Worm (Caenorhabditis elegans): Measurements from ENCODE around the gene M106.2.

M106.2 gene

DNA sequence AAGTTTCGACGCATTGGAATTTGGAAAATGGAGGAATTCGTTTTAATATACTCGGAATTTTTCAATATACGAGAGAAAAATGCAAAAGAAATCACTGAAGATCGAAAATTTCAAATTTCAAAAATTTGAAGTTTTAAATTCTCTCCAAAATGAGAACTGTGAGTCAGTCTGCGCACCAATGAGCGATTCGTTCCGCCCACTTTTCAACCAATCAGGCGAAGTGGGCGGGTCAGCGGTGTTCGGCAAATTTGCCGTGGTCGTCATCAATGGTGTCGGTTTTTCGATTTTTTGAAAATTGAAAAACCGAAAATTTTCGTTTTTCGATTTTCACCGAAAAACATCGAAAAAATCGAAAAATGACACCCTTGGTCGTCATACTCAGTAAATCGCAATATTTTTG lies 11.3 kb downstream of the M106.2 start:
- TF ChIP-seq madf-8 (GFP tag; conservative IDR thresholded peaks at IDR 0.05) (no peak), nfyb-1 (GFP tag; IDR thresholded peaks at IDR 0.05) (peak; percentile 30; the same call in 1 of the 2 replicates)

DNA sequence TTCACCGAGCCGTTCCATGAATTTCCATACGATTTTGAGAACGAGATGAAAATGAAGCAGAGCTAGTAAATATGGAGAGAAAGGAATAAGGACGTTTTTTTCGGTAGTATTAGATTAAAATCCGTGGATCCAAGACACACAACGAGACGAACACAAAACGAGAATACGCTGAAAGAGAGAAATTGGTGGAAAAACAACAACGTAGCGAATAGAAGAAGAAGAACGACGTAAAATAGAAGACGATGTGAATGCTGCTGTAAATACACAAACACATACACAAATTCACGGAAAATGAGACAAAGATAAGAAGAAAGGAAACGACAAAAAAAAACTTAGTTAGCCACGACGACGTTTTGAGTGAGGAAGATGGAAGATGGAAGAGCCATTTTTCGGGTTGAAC lies 15.1 kb downstream of the M106.2 start:
- TF ChIP-seq nfya-2 (GFP tag; IDR thresholded peaks at IDR 0.05) = no peak
- TF ChIP-seq attf-3 (GFP tag; conservative IDR thresholded peaks at IDR 0.05) = no peak
- no peak for TF ChIP-seq hmg-20 (GFP tag; IDR thresholded peaks at IDR 0.05)
- no peak for TF ChIP-seq zim-3 (tag; optimal IDR thresholded peaks at IDR 0.05)
- TF ChIP-seq sea-2 (GFP tag; IDR thresholded peaks at IDR 0.05) = no peak
- TF ChIP-seq rcor-1 (GFP tag; IDR thresholded peaks at IDR 0.05) = no peak

DNA sequence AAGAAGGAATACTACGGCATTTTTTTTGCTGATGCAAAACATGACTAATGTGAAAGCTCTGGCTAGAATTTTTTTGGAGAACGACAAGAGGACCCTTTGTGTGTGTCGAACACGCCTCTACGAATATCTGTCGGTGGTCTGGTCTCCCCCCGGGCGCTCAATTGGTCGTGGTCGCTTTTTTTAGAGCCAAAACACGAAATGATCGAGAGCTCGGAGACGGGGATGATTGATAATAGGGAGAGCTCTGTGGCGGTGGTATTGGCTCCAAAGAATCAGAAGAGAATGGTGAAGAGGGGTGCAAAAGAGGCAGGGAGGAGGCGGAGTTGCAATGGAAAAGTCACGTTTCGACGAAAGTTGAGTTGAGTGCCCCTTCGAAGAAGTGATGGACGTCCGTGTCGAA lies 20.2 kb downstream of the M106.2 start:
- TF ChIP-seq madf-3 (GFP tag; IDR thresholded peaks at IDR 0.05) = no peak
- TF ChIP-seq zfh-2 (GFP tag; conservative IDR thresholded peaks at IDR 0.05) = peak; percentile 54
- no peak for TF ChIP-seq hmg-20 (GFP tag; IDR thresholded peaks at IDR 0.05)
- TF ChIP-seq Y56A3A.18 (GFP tag; IDR thresholded peaks at IDR 0.05) = no peak
- TF ChIP-seq ztf-26 (tag; optimal IDR thresholded peaks at IDR 0.05) = no peak
- no peak for TF ChIP-seq let-526 (GFP tag; IDR thresholded peaks at IDR 0.05)
- no peak for TF ChIP-seq attf-3 (GFP tag; conservative IDR thresholded peaks at IDR 0.05)
- TF ChIP-seq egrh-3 (GFP tag; IDR thresholded peaks at IDR 0.05) = no peak

DNA sequence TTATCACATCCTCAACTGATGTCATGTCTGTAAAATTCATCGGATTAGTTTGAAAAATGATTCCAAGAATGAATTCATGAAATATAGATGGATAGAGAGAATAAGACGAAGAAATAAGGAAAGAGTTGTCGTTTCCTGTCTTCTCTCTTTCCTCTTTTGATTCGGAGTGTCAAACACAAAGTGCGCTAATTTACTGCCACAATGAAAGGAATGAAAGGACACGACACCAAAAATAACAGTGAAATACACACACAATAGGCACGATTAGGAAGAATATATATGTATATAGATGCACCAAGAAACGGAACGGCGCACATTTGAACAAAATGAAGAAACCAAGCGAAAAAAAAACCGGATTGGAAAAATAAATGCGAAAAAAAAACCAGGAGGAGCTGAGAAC lies 20.7 kb downstream of the M106.2 start, which contains the start of gene VM106R.1:
VM106R.1 (minus strand) TSS at position 101 of the 400 bp plus-strand sequence.
- TF ChIP-seq F37B4.10 (GFP tag; IDR thresholded peaks at IDR 0.05) (no peak), ztf-26 (tag; optimal IDR thresholded peaks at IDR 0.05) (no peak), him-1 (tag; optimal IDR thresholded peaks at IDR 0.05) (no peak), zfh-2 (GFP tag; conservative IDR thresholded peaks at IDR 0.05) (no peak), dox-1 (GFP tag; IDR thresholded peaks at IDR 0.05) (no peak), ztf-18 (tag; optimal IDR thresholded peaks at IDR 0.05) (no peak), die-1 (tag; optimal IDR thresholded peaks at IDR 0.05) (no peak), F49E8.2 (tag; optimal IDR thresholded peaks at IDR 0.05; ENCODE audit: insufficient read depth) (no peak), sea-2 (GFP tag; IDR thresholded peaks at IDR 0.05) (no peak)

DNA sequence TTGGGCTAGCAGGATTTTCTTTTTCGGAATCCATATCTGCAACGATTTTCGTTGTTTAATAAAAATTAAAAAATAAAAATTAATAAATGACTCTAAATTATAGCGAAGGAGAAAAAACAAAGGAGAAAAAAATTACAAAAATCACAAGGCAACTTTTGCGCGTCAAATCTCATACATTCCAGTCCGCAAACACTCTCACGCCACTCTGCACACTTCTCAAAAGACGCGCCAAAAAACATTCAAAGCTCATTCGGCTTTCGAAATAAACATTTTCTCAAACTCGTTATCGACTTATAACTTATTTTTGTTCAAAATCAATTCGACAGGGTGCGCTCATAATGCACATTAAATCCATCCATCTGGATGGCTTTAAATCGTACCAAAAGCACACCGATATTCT lies 25.8 kb downstream of the M106.2 start, which contains the start of the genes R06F6.12 and mix-1:
R06F6.12 (minus strand) TSS at position 36 of the 400 bp plus-strand sequence.
mix-1 (plus strand) TSS at position 201 of the 400 bp plus-strand sequence.
- TF ChIP-seq hrde-1 (tag; optimal IDR thresholded peaks at IDR 0.05; ENCODE audit: borderline replicate concordance) (no peak), mel-28 (tag; optimal IDR thresholded peaks at IDR 0.05; ENCODE audit: borderline replicate concordance) (no peak), attf-3 (GFP tag; conservative IDR thresholded peaks at IDR 0.05) (peak; percentile 33; the same call in 1 of the 2 replicates), dpl-1 (GFP tag; optimal IDR thresholded peaks at IDR 0.05) (peak; percentile 81), snpc-1.3 (tag; optimal IDR thresholded peaks at IDR 0.05; ENCODE audit: insufficient read depth) (peak; percentile 10), mcd-1 (GFP tag; IDR thresholded peaks at IDR 0.05) (peak; percentile 62), F23B12.7 (tag; optimal IDR thresholded peaks at IDR 0.05; ENCODE audit: insufficient read depth) (peak; percentile 8), T07F8.4 (tag; optimal IDR thresholded peaks at IDR 0.05) (no peak), lin-35 (GFP tag; optimal IDR thresholded peaks at IDR 0.05) (peak in 1 of 3 experiments; percentile 81), rec-8 (tag; optimal IDR thresholded peaks at IDR 0.05) (peak in 1 of 2 experiments; percentile 12), nhr-120 (GFP tag; IDR thresholded peaks at IDR 0.05) (no peak), snpc-4 (GFP tag; optimal IDR thresholded peaks at IDR 0.05) (no peak), snpc-4 (tag; optimal IDR thresholded peaks at IDR 0.05) (peak in 3 of 4 experiments; percentile 3 to 22 (median 16)), cebp-1 (GFP tag; IDR thresholded peaks at IDR 0.05) (no peak), cebp-1 (tag; optimal IDR thresholded peaks at IDR 0.05) (peak; percentile 68), attf-5 (GFP tag; optimal IDR thresholded peaks at IDR 0.05) (peak; percentile 58), F33H1.4 (GFP tag; IDR thresholded peaks at IDR 0.05) (peak; percentile 59), ceh-91 (GFP tag; IDR thresholded peaks at IDR 0.05) (0 out of 2 replicates have a peak, but pooled peaks have one; percentile 9), madf-10 (tag; optimal IDR thresholded peaks at IDR 0.05) (no peak), pbrm-1 (GFP tag; IDR thresholded peaks at IDR 0.05) (0 out of 2 replicates have a peak, but pooled peaks have one; percentile 44), madf-3 (GFP tag; IDR thresholded peaks at IDR 0.05) (no peak), lsl-1 (GFP tag; optimal IDR thresholded peaks at IDR 0.05) (peak; percentile 62), dox-1 (GFP tag; IDR thresholded peaks at IDR 0.05) (peak; percentile 22; the same call in 1 of the 2 replicates), ceh-79 (tag; optimal IDR thresholded peaks at IDR 0.05) (no peak)

Data from whole organism, young adult.